Fruit fly (Drosophila melanogaster) whole organism, embryonic: ENCODE results near the gene idc.

Source experiments
- Awh ChIP-seq: fragments of 200-800 bp; sonication (Bioruptor generic); IDR thresholded peaks from 2 replicates; pipeline ENCODE4, ENCODE4 v1.3.6; 2022; ENCODE audit warnings: missing biosample characterization, missing genetic modification characterization
- CG12219 ChIP-seq: fragments of 200-800 bp; sonication (Bioruptor generic); optimal IDR thresholded peaks from 3 replicates; lab custom pipeline; 2018; ENCODE audit warnings: missing biosample characterization, mild to moderate bottlenecking, missing genetic modification characterization
- CG14441 ChIP-seq: fragments of 200-800 bp; sonication (Bioruptor generic); IDR thresholded peaks from 2 replicates; pipeline ENCODE4 v1.3.6; 2022; ENCODE audit warnings: missing biosample characterization, missing genetic modification characterization
- CG1647 ChIP-seq: fragments of 200-800 bp; sonication (Bioruptor generic); optimal IDR thresholded peaks from 3 replicates; lab custom pipeline; 2016; ENCODE audit warnings: missing biosample characterization, missing genetic modification characterization
- CG17186 ChIP-seq: fragments of 200-800 bp; sonication (Bioruptor generic); optimal IDR thresholded peaks from 3 replicates; lab custom pipeline; 2017; ENCODE audit warnings: missing biosample characterization, missing genetic modification reagents, missing genetic modification characterization
- CG17359 ChIP-seq: fragments of 200-800 bp; sonication (Bioruptor generic); optimal IDR thresholded peaks from 3 replicates; lab custom pipeline; 2018; ENCODE audit warnings: missing biosample characterization, mild to moderate bottlenecking, missing genetic modification characterization, moderate library complexity
- CG18476 ChIP-seq: fragments of 200-800 bp; sonication (Bioruptor generic); optimal IDR thresholded peaks from 2 replicates; lab custom pipeline; 2016; ENCODE audit warnings: missing biosample characterization, mild to moderate bottlenecking, missing genetic modification characterization
- CG2678 ChIP-seq: fragments of 200-800 bp; sonication (Bioruptor generic); optimal IDR thresholded peaks from 3 replicates; lab custom pipeline; 2019; ENCODE audit warnings: missing biosample characterization, mild to moderate bottlenecking, missing genetic modification characterization, moderate library complexity
- CG31388 ChIP-seq: fragments of 200-800 bp; sonication (Bioruptor generic); optimal IDR thresholded peaks from 2 replicates; lab custom pipeline; 2016; ENCODE audit warnings: missing biosample characterization, missing genetic modification characterization
- CG32767 ChIP-seq: fragments of 200-800 bp; sonication (Bioruptor generic); IDR thresholded peaks from 2 replicates; pipeline ENCODE4 v1.3.6; 2022; ENCODE audit warnings: missing biosample characterization, missing genetic modification characterization
- CG5245 ChIP-seq: fragments of 200-800 bp; sonication (Bioruptor generic); optimal IDR thresholded peaks from 3 replicates; lab custom pipeline; 2016; ENCODE audit warnings: missing biosample characterization, missing genetic modification characterization
- CG7271 ChIP-seq: fragments of 200-800 bp; sonication (Bioruptor generic); optimal IDR thresholded peaks from 2 replicates; lab custom pipeline; 2018; ENCODE audit warnings: missing biosample characterization, mild to moderate bottlenecking, missing genetic modification characterization, moderate library complexity
- CG8290 ChIP-seq, 3 experiments: fragments of 200-800 bp; sonication (Bioruptor generic); optimal IDR thresholded peaks; 2 replicates each; lab custom pipeline; 2016 to 2019; ENCODE audit warnings: missing biosample characterization in 3 of 3, missing genetic modification characterization in 3 of 3, mild to moderate bottlenecking in 2 of 3, moderate library complexity in 1 of 3
- CG8359 ChIP-seq: fragments of 200-800 bp; sonication (Bioruptor generic); optimal IDR thresholded peaks from 2 replicates; lab custom pipeline; 2017; ENCODE audit warnings: missing biosample characterization, mild to moderate bottlenecking, missing genetic modification characterization, borderline replicate concordance
- CG9817 ChIP-seq: fragments of 200-800 bp; sonication (Bioruptor generic); optimal IDR thresholded peaks from 2 replicates; lab custom pipeline; 2018; ENCODE audit warnings: missing biosample characterization, mild to moderate bottlenecking, missing genetic modification characterization, moderate library complexity
- CHES-1-like ChIP-seq: fragments of 200-800 bp; sonication (Bioruptor generic); optimal IDR thresholded peaks from 2 replicates; lab custom pipeline; 2016; ENCODE audit warnings: missing biosample characterization, missing genetic modification characterization
- Dref ChIP-seq: fragments of 200-800 bp; sonication (Bioruptor generic); IDR thresholded peaks from 2 replicates; pipeline ENCODE4 v1.3.6; 2022; ENCODE audit warnings: missing biosample characterization, missing genetic modification characterization
- HmgZ ChIP-seq: fragments of 200-800 bp; sonication (Bioruptor generic); optimal IDR thresholded peaks from 2 replicates; lab custom pipeline; 2018; ENCODE audit warnings: missing biosample characterization, mild to moderate bottlenecking, missing genetic modification characterization
- Hr78 ChIP-seq, 2 experiments: fragments of 200-800 bp in 1 of 2; fragments of >200 bp in 1 of 2; sonication (Bioruptor generic) in 1 of 2; optimal IDR thresholded peaks; 2 replicates each; lab custom pipeline; 2017 to 2019; ENCODE audit warnings: missing biosample characterization in 2 of 2, missing genetic modification characterization in 2 of 2, mild to moderate bottlenecking in 1 of 2, moderate library complexity in 1 of 2
- Lhr ChIP-seq: fragments of 200-800 bp; sonication (Bioruptor generic); optimal IDR thresholded peaks from 3 replicates; lab custom pipeline; 2017; ENCODE audit warnings: mild to moderate bottlenecking, missing biosample characterization, missing genetic modification reagents, missing genetic modification characterization
- Lim3 ChIP-seq: fragments of 200-800 bp; sonication (Bioruptor generic); IDR thresholded peaks from 2 replicates; pipeline ENCODE4 v1.3.6; 2022; ENCODE audit warnings: missing biosample characterization, missing genetic modification characterization
- Meics ChIP-seq: fragments of 200-800 bp; sonication (Bioruptor generic); optimal IDR thresholded peaks from 2 replicates; lab custom pipeline; 2017; ENCODE audit warnings: missing biosample characterization, mild to moderate bottlenecking, missing genetic modification characterization
- NK7.1 ChIP-seq: fragments of 200-800 bp; sonication (Bioruptor generic); optimal IDR thresholded peaks from 3 replicates; lab custom pipeline; 2016; ENCODE audit warnings: missing biosample characterization, missing genetic modification characterization
- Neu2 ChIP-seq: fragments of 200-800 bp; sonication (Bioruptor generic); optimal IDR thresholded peaks from 3 replicates; lab custom pipeline; 2016; ENCODE audit warnings: missing biosample characterization, missing genetic modification characterization, borderline replicate concordance
- Optix ChIP-seq: fragments of 200-800 bp; sonication (Bioruptor generic); IDR thresholded peaks from 3 replicates; pipeline ENCODE4 v1.3.6; 2022; ENCODE audit warnings: missing biosample characterization, missing genetic modification characterization
- Ptx1 ChIP-seq: fragments of 200-800 bp; sonication (Bioruptor generic); IDR thresholded peaks from 2 replicates; pipeline ENCODE4 v1.3.6; 2022; ENCODE audit warnings: missing biosample characterization, missing genetic modification characterization
- ato ChIP-seq: fragments of 200-800 bp; sonication (Bioruptor generic); IDR thresholded peaks from 2 replicates; pipeline ENCODE4 v1.3.6; 2022; ENCODE audit warnings: missing biosample characterization, missing genetic modification characterization; ENCODE audit not compliant: partially characterized antibody
- croc ChIP-seq: fragments of 200-800 bp; sonication (Bioruptor generic); conservative IDR thresholded peaks from 3 replicates; pipeline ENCODE4 v1.3.6; 2022; ENCODE audit warnings: missing biosample characterization, missing genetic modification characterization
- crp ChIP-seq, 2 experiments: fragments of 200-800 bp; sonication (Bioruptor generic); optimal IDR thresholded peaks; 2 replicates in 1 of 2; 3 replicates in 1 of 2; lab custom pipeline; 2017; ENCODE audit warnings: missing biosample characterization in 2 of 2, missing genetic modification characterization in 2 of 2, mild to moderate bottlenecking in 1 of 2, moderate library complexity in 1 of 2
- da ChIP-seq: fragments of 200-800 bp; sonication (Bioruptor generic); optimal IDR thresholded peaks from 2 replicates; lab custom pipeline; 2016; ENCODE audit warnings: missing biosample characterization, missing genetic modification characterization
- dmrt11E ChIP-seq: fragments of 200-800 bp; sonication (Bioruptor generic); optimal IDR thresholded peaks from 3 replicates; lab custom pipeline; 2018; ENCODE audit warnings: missing biosample characterization, mild to moderate bottlenecking, missing genetic modification characterization, moderate library complexity
- dmrt99B ChIP-seq: fragments of 200-800 bp; sonication (Bioruptor generic); optimal IDR thresholded peaks from 2 replicates; lab custom pipeline; 2018; ENCODE audit warnings: missing biosample characterization, mild to moderate bottlenecking, missing genetic modification characterization, moderate library complexity
- en ChIP-seq: fragments of 200-800 bp; sonication (Bioruptor generic); optimal IDR thresholded peaks from 2 replicates; lab custom pipeline; 2016; ENCODE audit warnings: missing biosample characterization, missing genetic modification characterization
- fd102C ChIP-seq: fragments of 200-800 bp; sonication (Bioruptor generic); optimal IDR thresholded peaks from 2 replicates; lab custom pipeline; 2018; ENCODE audit warnings: missing biosample characterization, mild to moderate bottlenecking, missing genetic modification characterization, moderate library complexity
- hbn ChIP-seq: fragments of 200-800 bp; sonication (Bioruptor generic); IDR thresholded peaks from 2 replicates; pipeline ENCODE4 v1.3.6; 2022; ENCODE audit warnings: missing biosample characterization, missing genetic modification characterization; ENCODE audit not compliant: partially characterized antibody
- hth ChIP-seq: fragments of >200 bp; optimal IDR thresholded peaks from 2 replicates; lab custom pipeline; 2017; ENCODE audit warnings: inconsistent platforms
- jing ChIP-seq: fragments of 200-800 bp; sonication (Bioruptor generic); optimal IDR thresholded peaks from 2 replicates; lab custom pipeline; 2018; ENCODE audit warnings: missing biosample characterization, mild to moderate bottlenecking, missing genetic modification characterization
- kah ChIP-seq: fragments of 200-800 bp; sonication (Bioruptor generic); optimal IDR thresholded peaks from 2 replicates; lab custom pipeline; 2018; ENCODE audit warnings: missing biosample characterization, mild to moderate bottlenecking, missing genetic modification characterization
- lmd ChIP-seq: fragments of 200-800 bp; sonication (Bioruptor generic); IDR thresholded peaks from 2 replicates; pipeline ENCODE4 v1.3.6; 2022; ENCODE audit warnings: missing biosample characterization, missing genetic modification characterization
- mirr ChIP-seq: fragments of 200-800 bp; sonication (Bioruptor generic); optimal IDR thresholded peaks from 3 replicates; lab custom pipeline; 2018; ENCODE audit warnings: missing biosample characterization, mild to moderate bottlenecking, missing genetic modification characterization
- row ChIP-seq: fragments of 200-800 bp; sonication (Bioruptor generic); IDR thresholded peaks from 3 replicates; pipeline ENCODE4 v1.3.6; 2022; ENCODE audit warnings: missing biosample characterization, missing genetic modification characterization
- sc ChIP-seq, 3 experiments: fragments of >200 bp in 2 of 3; fragments of 200-800 bp in 1 of 3; sonication (Bioruptor generic) in 1 of 3; optimal IDR thresholded peaks; 2 replicates in 2 of 3; 3 replicates in 1 of 3; lab custom pipeline; 2017; ENCODE audit warnings: mild to moderate bottlenecking in 1 of 3, missing biosample characterization in 1 of 3, missing genetic modification characterization in 1 of 3, missing genetic modification reagents in 1 of 3
- scrt ChIP-seq: fragments of 200-800 bp; sonication (Bioruptor generic); optimal IDR thresholded peaks from 2 replicates; lab custom pipeline; 2018; ENCODE audit warnings: missing biosample characterization, mild to moderate bottlenecking, missing genetic modification characterization, moderate library complexity
- sd ChIP-seq: fragments of 200-800 bp; sonication (Bioruptor generic); optimal IDR thresholded peaks from 3 replicates; lab custom pipeline; 2018; ENCODE audit warnings: missing biosample characterization, mild to moderate bottlenecking, missing genetic modification characterization, moderate library complexity
- sisA ChIP-seq: fragments of 200-800 bp; sonication (Bioruptor generic); IDR thresholded peaks from 2 replicates; pipeline ENCODE4 v1.3.6; 2022; ENCODE audit warnings: missing biosample characterization, missing genetic modification characterization
- sr ChIP-seq: fragments of 200-800 bp; sonication (Bioruptor generic); IDR thresholded peaks from 3 replicates; pipeline ENCODE4 v1.3.6; 2022; ENCODE audit warnings: missing biosample characterization, missing genetic modification characterization
- tx ChIP-seq: fragments of 200-800 bp; sonication (Bioruptor generic); optimal IDR thresholded peaks from 2 replicates; lab custom pipeline; 2016; ENCODE audit warnings: missing biosample characterization, missing genetic modification characterization
- wor ChIP-seq: fragments of 200-800 bp; sonication (Bioruptor generic); IDR thresholded peaks from 2 replicates; pipeline ENCODE4 v1.3.6; 2022; ENCODE audit warnings: missing biosample characterization, missing genetic modification characterization
- yki ChIP-seq: fragments of >200 bp; optimal IDR thresholded peaks from 3 replicates; lab custom pipeline; 2018

Gene idc

dm6 chr3R:19999474-19999873 is 32.1 kb upstream of the idc start (continued):
- TF ChIP-seq wor (GFP tag; lab: Robert Waterston, UW): peak; percentile 39; the same call in 1 of the 2 replicates
- TF ChIP-seq CG31388 (GFP tag; lab: Kevin White, UChicago): peak; percentile 12
- peak; percentile 61 for TF ChIP-seq CG12219 (GFP tag; lab: Kevin White, UChicago)
- no peak for TF ChIP-seq yki (lab: Kevin White, UChicago)
- TF ChIP-seq scrt: peak; percentile 57
- TF ChIP-seq NK7.1: no peak
- peak; percentile 88 for TF ChIP-seq dmrt11E (tag; lab: Kevin White, UChicago)
- TF ChIP-seq ato (GFP tag; lab: Robert Waterston, UW): no peak
- peak; percentile 57 for TF ChIP-seq fd102C
- peak; percentile 90 for TF ChIP-seq dmrt99B (tag; lab: Kevin White, UChicago)
- peak; percentile 77 for TF ChIP-seq CG9817 (tag; lab: Kevin White, UChicago)
- TF ChIP-seq sc (optimal IDR thresholded peaks at IDR 0.05; lab: Kevin White, UChicago): no peak
- TF ChIP-seq sc (GFP tag; optimal IDR thresholded peaks at IDR 0.05; lab: Kevin White, UChicago): peak; percentile 38
- peak; percentile 50 for TF ChIP-seq CG8290 (GFP tag; optimal IDR thresholded peaks at IDR 0.05; lab: Kevin White, UChicago)
- TF ChIP-seq CG8290 (tag; optimal IDR thresholded peaks at IDR 0.05; lab: Kevin White, UChicago): peak in 1 of 2 experiments; percentile 28
- peak; percentile 78 for TF ChIP-seq Meics (GFP tag; lab: Kevin White, UChicago)
- peak; percentile 50 for TF ChIP-seq sd (tag; lab: Kevin White, UChicago)
- TF ChIP-seq row (GFP tag; lab: Robert Waterston, UW): peak; percentile 92
- peak; percentile 79 for TF ChIP-seq CG7271 (tag; lab: Kevin White, UChicago)
- TF ChIP-seq hth (lab: Kevin White, UChicago): no peak
- peak; percentile 50; the same call in 1 of the 2 replicates for TF ChIP-seq Lim3 (GFP tag; lab: Robert Waterston, UW)
- peak; percentile 39 for TF ChIP-seq kah
- TF ChIP-seq mirr (GFP tag; lab: Kevin White, UChicago): no peak
- peak; percentile 87 for TF ChIP-seq lmd
- TF ChIP-seq Lhr (GFP tag; lab: Kevin White, UChicago): peak; percentile 44
- peak; percentile 77 for TF ChIP-seq sisA (GFP tag; lab: Robert Waterston, UW)
- peak; percentile 67 for TF ChIP-seq CG5245 (GFP tag; lab: Kevin White, UChicago)
- TF ChIP-seq Dref (GFP tag; lab: Robert Waterston, UW): no peak
- TF ChIP-seq HmgZ: peak; percentile 54
- peak in 1 of 2 experiments; percentile 38 for TF ChIP-seq Hr78 (GFP tag; optimal IDR thresholded peaks at IDR 0.05; lab: Kevin White, UChicago)
- TF ChIP-seq sr (GFP tag; lab: Robert Waterston, UW): no peak
- no peak for TF ChIP-seq CG1647
- TF ChIP-seq CG2678 (tag; lab: Kevin White, UChicago): peak; percentile 88
- no peak for TF ChIP-seq tx (GFP tag; lab: Kevin White, UChicago)
- TF ChIP-seq CG32767: peak; percentile 76
- TF ChIP-seq Ptx1 (GFP tag; lab: Robert Waterston, UW): peak; percentile 86
- TF ChIP-seq crp (GFP tag; optimal IDR thresholded peaks at IDR 0.05; lab: Kevin White, UChicago): no peak
- TF ChIP-seq Awh: peak; percentile 87
- TF ChIP-seq CG17186 (GFP tag; lab: Kevin White, UChicago): no peak
- peak; percentile 14 for TF ChIP-seq CG8359 (GFP tag; lab: Kevin White, UChicago)
- TF ChIP-seq en (GFP tag; lab: Kevin White, UChicago): no peak
- no peak; the same call in 2 of the 3 replicates for TF ChIP-seq Optix (GFP tag; lab: Robert Waterston, UW)
- TF ChIP-seq Neu2 (GFP tag; lab: Kevin White, UChicago): no peak
- no peak for TF ChIP-seq da
- TF ChIP-seq jing: peak; percentile 29
- no peak for TF ChIP-seq CHES-1-like (GFP tag; lab: Kevin White, UChicago)
- peak; percentile 90 for TF ChIP-seq CG17359
- peak; percentile 42; the same call in 2 of the 3 replicates for TF ChIP-seq croc
- TF ChIP-seq hbn: no peak
- TF ChIP-seq CG14441 (GFP tag; lab: Robert Waterston, UW): peak; percentile 66; the same call in 1 of the 2 replicates
- TF ChIP-seq CG18476: peak; percentile 53
